Worm (Caenorhabditis elegans): ENCODE measurements around the gene K04C2.8.

The K04C2.8 gene

DNA sequence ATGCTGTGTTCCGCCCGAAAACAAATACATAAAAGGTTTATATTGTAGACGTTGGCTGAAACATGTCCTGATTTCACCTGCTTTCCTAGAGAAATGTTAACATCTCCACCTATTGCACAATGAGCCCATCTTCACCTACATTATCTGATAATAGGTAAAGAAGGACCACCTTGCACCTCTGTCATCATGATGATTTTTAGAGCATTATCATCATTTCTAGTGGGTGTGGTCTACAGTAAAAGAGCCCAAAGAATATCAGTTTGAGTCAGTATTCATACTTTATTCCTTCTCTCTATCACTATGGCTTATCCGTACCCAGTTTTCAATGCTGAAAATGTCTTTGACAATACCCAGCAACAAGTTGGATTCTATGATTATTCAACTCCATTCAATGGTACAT is 14.1 kb downstream of the K04C2.8 start, which contains the start of gene med-2:
TSS of gene med-2 (plus strand) at position 301 of the 400 bp plus-strand sequence.
- TF ChIP-seq elt-1 (tag; optimal IDR thresholded peaks at IDR 0.05) (no peak), lsy-2 (tag; optimal IDR thresholded peaks at IDR 0.05) (no peak), nhr-10 (tag; optimal IDR thresholded peaks at IDR 0.05) (no peak), crh-2 (tag; optimal IDR thresholded peaks at IDR 0.05) (no peak), lin-39 (tag; optimal IDR thresholded peaks at IDR 0.05) (no peak), ztf-4 (tag; optimal IDR thresholded peaks at IDR 0.05) (no peak), dmd-4 (tag; optimal IDR thresholded peaks at IDR 0.05) (no peak)

- TF ChIP-seq R02D3.7 (tag; optimal IDR thresholded peaks at IDR 0.05) = no peak
- no peak for TF ChIP-seq aly-2 (tag; optimal IDR thresholded peaks at IDR 0.05)
- TF ChIP-seq nhr-25 (tag; optimal IDR thresholded peaks at IDR 0.05) = no peak
- TF ChIP-seq lin-11 (tag; optimal IDR thresholded peaks at IDR 0.05) = no peak
- no peak for TF ChIP-seq lsy-2 (tag; optimal IDR thresholded peaks at IDR 0.05)
- no peak for TF ChIP-seq nhr-12 (tag; optimal IDR thresholded peaks at IDR 0.05)
- TF ChIP-seq nhr-237 (tag; optimal IDR thresholded peaks at IDR 0.05) = no peak
- TF ChIP-seq nhr-23 (tag; optimal IDR thresholded peaks at IDR 0.05) = no peak
- TF ChIP-seq mab-5 (tag; optimal IDR thresholded peaks at IDR 0.05) = no peak
- no peak for TF ChIP-seq lin-13 (GFP tag; optimal IDR thresholded peaks at IDR 0.05)
- no peak for TF ChIP-seq sma-3 (GFP tag; optimal IDR thresholded peaks at IDR 0.05)
- TF ChIP-seq blmp-1 (tag; optimal IDR thresholded peaks at IDR 0.05; ENCODE audit: insufficient read depth) = no peak
- TF ChIP-seq nhr-77 (tag; optimal IDR thresholded peaks at IDR 0.05) = no peak
These were observed 15.8 kb downstream of the K04C2.8 start for ce11 chrIII:6885889-6886288.

- TF ChIP-seq C34F6.9 (tag; optimal IDR thresholded peaks at IDR 0.05) (peak; percentile 65), unc-62 (GFP tag; optimal IDR thresholded peaks at IDR 0.05) (no peak), gmeb-1 (tag; optimal IDR thresholded peaks at IDR 0.05) (peak; percentile 61), lin-13 (GFP tag; optimal IDR thresholded peaks at IDR 0.05) (peak; percentile 52), lin-39 (tag; optimal IDR thresholded peaks at IDR 0.05) (no peak), ZK546.5 (tag; optimal IDR thresholded peaks at IDR 0.05) (no peak), fos-1 (tag; optimal IDR thresholded peaks at IDR 0.05) (peak; percentile 38), sma-3 (GFP tag; optimal IDR thresholded peaks at IDR 0.05) (no peak), sem-4 (tag; optimal IDR thresholded peaks at IDR 0.05) (no peak), ztf-4 (tag; optimal IDR thresholded peaks at IDR 0.05) (peak; percentile 40), zag-1 (tag; optimal IDR thresholded peaks at IDR 0.05) (peak; percentile 7), sma-9 (GFP tag; optimal IDR thresholded peaks at IDR 0.05) (peak; percentile 76), sma-9 (tag; optimal IDR thresholded peaks at IDR 0.05) (no peak), nhr-129 (tag; optimal IDR thresholded peaks at IDR 0.05) (peak; percentile 93), mdl-1 (tag; optimal IDR thresholded peaks at IDR 0.05) (peak in 1 of 2 experiments; percentile 48), unc-55 (GFP tag; optimal IDR thresholded peaks at IDR 0.05) (peak; percentile 73), nhr-11 (tag; optimal IDR thresholded peaks at IDR 0.05) (peak; percentile 19), nhr-21 (tag; optimal IDR thresholded peaks at IDR 0.05) (peak; percentile 2), crh-2 (tag; optimal IDR thresholded peaks at IDR 0.05) (peak; percentile 68), lin-11 (tag; optimal IDR thresholded peaks at IDR 0.05) (peak; percentile 50), nhr-23 (tag; optimal IDR thresholded peaks at IDR 0.05) (no peak), lsy-2 (tag; optimal IDR thresholded peaks at IDR 0.05) (peak; percentile 56 to 74), ztf-1 (GFP tag; conservative IDR thresholded peaks at IDR 0.05) (no peak), egl-27 (tag; optimal IDR thresholded peaks at IDR 0.05) (peak; percentile 37), elt-3 (tag; optimal IDR thresholded peaks at IDR 0.05) (no peak), mbf-1 (tag; optimal IDR thresholded peaks at IDR 0.05) (no peak), F13H6.1 (tag; optimal IDR thresholded peaks at IDR 0.05) (peak; percentile 42), nhr-77 (tag; optimal IDR thresholded peaks at IDR 0.05) (no peak)
These were observed 17.5 kb downstream of the K04C2.8 start for ce11 chrIII:6887574-6887973.

- TF ChIP-seq ztf-4 (tag; optimal IDR thresholded peaks at IDR 0.05) (no peak), unc-62 (GFP tag; optimal IDR thresholded peaks at IDR 0.05) (no peak), nhr-237 (tag; optimal IDR thresholded peaks at IDR 0.05) (no peak), sem-4 (tag; optimal IDR thresholded peaks at IDR 0.05) (no peak), C34F6.9 (tag; optimal IDR thresholded peaks at IDR 0.05) (peak; percentile 4), zag-1 (tag; optimal IDR thresholded peaks at IDR 0.05) (no peak), snpc-4 (tag; optimal IDR thresholded peaks at IDR 0.05) (no peak), gmeb-1 (tag; optimal IDR thresholded peaks at IDR 0.05) (no peak), mbf-1 (tag; optimal IDR thresholded peaks at IDR 0.05) (no peak), ceh-16 (tag; optimal IDR thresholded peaks at IDR 0.05) (no peak), ztf-11 (tag; optimal IDR thresholded peaks at IDR 0.05) (no peak), unc-39 (tag; optimal IDR thresholded peaks at IDR 0.05) (no peak), crh-2 (tag; optimal IDR thresholded peaks at IDR 0.05) (peak; percentile 40), lin-13 (GFP tag; optimal IDR thresholded peaks at IDR 0.05) (peak; percentile 26), fos-1 (tag; optimal IDR thresholded peaks at IDR 0.05) (no peak), aly-2 (tag; optimal IDR thresholded peaks at IDR 0.05) (no peak), unc-55 (GFP tag; optimal IDR thresholded peaks at IDR 0.05) (peak; percentile 21), nhr-21 (tag; optimal IDR thresholded peaks at IDR 0.05) (peak; percentile 49), lsy-2 (tag; optimal IDR thresholded peaks at IDR 0.05) (peak in 1 of 2 experiments; percentile 46), F13H6.1 (tag; optimal IDR thresholded peaks at IDR 0.05) (no peak), nhr-10 (tag; optimal IDR thresholded peaks at IDR 0.05) (no peak), sma-9 (GFP tag; optimal IDR thresholded peaks at IDR 0.05) (peak; percentile 32), sma-9 (tag; optimal IDR thresholded peaks at IDR 0.05) (no peak), mab-5 (tag; optimal IDR thresholded peaks at IDR 0.05) (no peak), sma-3 (GFP tag; optimal IDR thresholded peaks at IDR 0.05) (peak; percentile 25)
These were observed 18.4 kb downstream of the K04C2.8 start for ce11 chrIII:6888497-6888896.
